Fruit fly (Drosophila melanogaster) whole organism, adult: ENCODE measurements around the gene glec.

ENCODE experiments used
- CG11617 ChIP-seq: fragments of 200-800 bp; sonication (Bioruptor generic); optimal IDR thresholded peaks from 2 replicates; lab custom pipeline; 2017; ENCODE audit warnings: mild to moderate bottlenecking, missing biosample characterization, missing genetic modification reagents, missing genetic modification characterization
- CG12768 ChIP-seq: fragments of 200-800 bp; sonication (Bioruptor generic); optimal IDR thresholded peaks from 2 replicates; lab custom pipeline; 2017; ENCODE audit warnings: missing biosample characterization, missing genetic modification characterization, mild to moderate bottlenecking, moderate library complexity, missing genetic modification reagents
- CG1620 ChIP-seq: fragments of 200-800 bp; sonication (Bioruptor generic); optimal IDR thresholded peaks from 2 replicates; lab custom pipeline; 2016; ENCODE audit warnings: missing biosample characterization, missing genetic modification characterization
- CG5204 ChIP-seq: fragments of 200-800 bp; sonication (Bioruptor generic); optimal IDR thresholded peaks from 2 replicates; lab custom pipeline; 2016; ENCODE audit warnings: missing biosample characterization, missing genetic modification characterization
- CG7045 ChIP-seq: fragments of 200-800 bp; sonication (Bioruptor generic); optimal IDR thresholded peaks from 2 replicates; lab custom pipeline; 2017; ENCODE audit warnings: missing biosample characterization, mild to moderate bottlenecking, missing genetic modification characterization
- Clk ChIP-seq: fragments of 200-800 bp; sonication (Bioruptor generic); optimal IDR thresholded peaks from 2 replicates; lab custom pipeline; 2017; ENCODE audit warnings: missing biosample characterization, missing genetic modification characterization
- Mnt ChIP-seq: fragments of 200-800 bp; sonication (Bioruptor generic); optimal IDR thresholded peaks from 2 replicates; lab custom pipeline; 2016; ENCODE audit warnings: missing biosample characterization, mild to moderate bottlenecking, missing genetic modification characterization
- bab1 ChIP-seq: fragments of 200-800 bp; sonication (Bioruptor generic); optimal IDR thresholded peaks from 3 replicates; lab custom pipeline; 2019; ENCODE audit warnings: missing biosample characterization, mild to moderate bottlenecking, missing genetic modification characterization, moderate library complexity
- cic ChIP-seq: fragments of 200-800 bp; sonication (Bioruptor generic); optimal IDR thresholded peaks from 2 replicates; lab custom pipeline; 2017; ENCODE audit warnings: missing biosample characterization, mild to moderate bottlenecking, missing genetic modification characterization, moderate library complexity
- kay ChIP-seq: fragments of 200-800 bp; sonication (Bioruptor generic); peaks from one replicate; lab custom pipeline; 2016; ENCODE audit warnings: missing biosample characterization, missing genetic modification characterization, borderline replicate concordance
- pad ChIP-seq: fragments of 200-800 bp; sonication (Bioruptor generic); optimal IDR thresholded peaks from 3 replicates; lab custom pipeline; 2017; ENCODE audit warnings: missing biosample characterization, missing genetic modification characterization, mild to moderate bottlenecking, moderate library complexity, missing genetic modification reagents
- tj ChIP-seq: fragments of 200-800 bp; sonication (Bioruptor generic); optimal IDR thresholded peaks from 3 replicates; lab custom pipeline; 2017; ENCODE audit warnings: missing biosample characterization, mild to moderate bottlenecking, missing genetic modification characterization, moderate library complexity
- toe ChIP-seq: fragments of 200-800 bp; sonication (Bioruptor generic); optimal IDR thresholded peaks from 2 replicates; lab custom pipeline; 2016; ENCODE audit warnings: missing biosample characterization, missing genetic modification characterization

DNA sequence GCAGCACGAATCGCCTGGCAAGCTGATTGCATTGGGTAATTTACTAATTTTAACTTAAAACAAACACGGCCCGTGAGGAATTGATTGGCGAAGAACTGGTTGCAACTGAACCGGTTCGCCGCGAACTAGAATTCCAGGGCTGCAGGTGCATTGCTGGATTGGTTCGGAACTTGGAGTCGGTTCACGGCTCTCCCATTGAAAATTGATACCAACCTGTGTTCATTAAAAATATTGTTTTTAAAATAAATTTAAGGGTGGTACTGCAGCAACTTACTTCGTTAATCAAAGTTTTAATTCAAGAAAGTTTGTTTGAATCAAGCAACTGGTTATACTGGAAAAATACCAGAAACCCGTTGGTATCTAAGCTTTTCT, 33.5 kb downstream of the glec start, which contains the start of gene CASK:
- no peak for TF ChIP-seq pad (GFP tag; lab: Kevin White, UChicago)
- no peak for TF ChIP-seq CG5204 (GFP tag; lab: Kevin White, UChicago)
- TF ChIP-seq tj (GFP tag; lab: Kevin White, UChicago), result no peak
- TF ChIP-seq Clk, result no peak
- no peak for TF ChIP-seq Mnt (GFP tag; lab: Kevin White, UChicago)
- TF ChIP-seq kay (GFP tag; lab: Kevin White, UChicago), result no peak
- TF ChIP-seq bab1 (GFP tag; lab: Kevin White, UChicago), result peak; percentile 4
- TF ChIP-seq CG7045 (GFP tag; lab: Kevin White, UChicago), result no peak
- no peak for TF ChIP-seq cic
- TF ChIP-seq CG11617 (GFP tag; lab: Kevin White, UChicago), result no peak
- TF ChIP-seq toe (GFP tag; lab: Kevin White, UChicago), result no peak
- TF ChIP-seq CG12768 (GFP tag; lab: Kevin White, UChicago), result no peak
- no peak for TF ChIP-seq CG1620 (GFP tag; lab: Kevin White, UChicago)
